Worm (Caenorhabditis elegans) whole organism, young adult: ENCODE data around the gene Y53C12B.1.

Experiments
- C06A6.2 ChIP-seq: fragments of 200-800 bp; sonication (Bioruptor generic); conservative IDR thresholded peaks from 2 replicates; pipeline ENCODE4 v1.3.6; 2022; ENCODE audit warnings: missing genetic modification characterization, missing compliant biosample characterization
- F37B4.10 ChIP-seq: fragments of 200-800 bp; sonication (Bioruptor generic); IDR thresholded peaks from 2 replicates; pipeline ENCODE4 v1.3.6; 2022; ENCODE audit warnings: missing genetic modification characterization, missing compliant biosample characterization
- F49E8.2 ChIP-seq: sonication (generic microtip); optimal IDR thresholded peaks from 3 replicates; lab custom pipeline; 2017; ENCODE audit warnings: missing genetic modification characterization, mild to moderate bottlenecking, missing compliant biosample characterization, antibody characterized with exemption, moderate library complexity; ENCODE audit not compliant: insufficient read depth
- F52B5.7 ChIP-seq: sonication (generic microtip); optimal IDR thresholded peaks from 2 replicates; lab custom pipeline; 2016; ENCODE audit warnings: mild to moderate bottlenecking, missing genetic modification characterization, missing compliant biosample characterization
- F57A8.1 ChIP-seq: fragments of 200-800 bp; sonication (Bioruptor generic); optimal IDR thresholded peaks from 2 replicates; lab custom pipeline; 2018; ENCODE audit warnings: mild to moderate bottlenecking, missing genetic modification characterization, moderate library complexity, missing compliant biosample characterization
- T07F8.4 ChIP-seq: sonication (generic microtip); optimal IDR thresholded peaks from 2 replicates; lab custom pipeline; 2016; ENCODE audit warnings: mild to moderate bottlenecking, missing genetic modification characterization, moderate library complexity, missing compliant biosample characterization
- T26A5.8 ChIP-seq: sonication (generic microtip); optimal IDR thresholded peaks from 2 replicates; lab custom pipeline; 2016; ENCODE audit warnings: missing genetic modification characterization, missing compliant biosample characterization
- ZK185.1 ChIP-seq: sonication (generic microtip); optimal IDR thresholded peaks from 2 replicates; lab custom pipeline; 2016; ENCODE audit warnings: mild to moderate bottlenecking, missing genetic modification characterization, missing compliant biosample characterization; ENCODE audit not compliant: poor library complexity, severe bottlenecking
- akir-1 ChIP-seq: fragments of 200-800 bp; sonication (Bioruptor generic); optimal IDR thresholded peaks from 2 replicates; lab custom pipeline; 2018; ENCODE audit warnings: mild to moderate bottlenecking, missing genetic modification characterization, moderate library complexity, missing compliant biosample characterization
- aptf-2 ChIP-seq: fragments of 200-800 bp; sonication (Bioruptor generic); conservative IDR thresholded peaks from 2 replicates; pipeline ENCODE4 v1.3.6; 2022; ENCODE audit warnings: missing genetic modification reagents, missing genetic modification characterization, missing compliant biosample characterization
- aptf-3 ChIP-seq: fragments of 200-800 bp; sonication (Bioruptor generic); IDR thresholded peaks from 2 replicates; pipeline ENCODE4 v1.3.6; 2022; ENCODE audit warnings: missing genetic modification characterization, missing compliant biosample characterization
- athp-1 ChIP-seq: sonication (generic microtip); optimal IDR thresholded peaks from 2 replicates; lab custom pipeline; 2017; ENCODE audit warnings: mild to moderate bottlenecking, missing genetic modification characterization, missing compliant biosample characterization
- bed-1 ChIP-seq: fragments of 200-800 bp; sonication (Bioruptor generic); IDR thresholded peaks from 2 replicates; pipeline ENCODE4 v1.3.6; 2022; ENCODE audit warnings: missing genetic modification reagents, missing genetic modification characterization, missing compliant biosample characterization
- ceh-27 ChIP-seq: fragments of 200-800 bp; sonication (Bioruptor generic); optimal IDR thresholded peaks from 2 replicates; lab custom pipeline; 2018; ENCODE audit warnings: mild to moderate bottlenecking, missing genetic modification characterization, moderate library complexity, missing compliant biosample characterization
- ceh-91 ChIP-seq: fragments of 200-800 bp; sonication (Bioruptor generic); IDR thresholded peaks from 2 replicates; pipeline ENCODE4 v1.3.6; 2022; ENCODE audit warnings: missing genetic modification reagents, missing genetic modification characterization, missing compliant biosample characterization
- dox-1 ChIP-seq: fragments of 200-800 bp; sonication (Bioruptor generic); IDR thresholded peaks from 2 replicates; pipeline ENCODE4 v1.3.6; 2022; ENCODE audit warnings: missing genetic modification reagents, missing genetic modification characterization, missing compliant biosample characterization
- efl-1 ChIP-seq: fragments of 150-350 bp; optimal IDR thresholded peaks from 2 replicates; lab custom pipeline; 2014; ENCODE audit warnings: missing biosample characterization, missing genetic modification reagents, missing genetic modification characterization
- egl-18 ChIP-seq: fragments of 200-800 bp; sonication (Bioruptor generic); IDR thresholded peaks from 2 replicates; pipeline ENCODE4 v1.3.6; 2022; ENCODE audit warnings: missing genetic modification reagents, missing genetic modification characterization, missing compliant biosample characterization
- egl-44 ChIP-seq: fragments of 200-800 bp; sonication (Bioruptor generic); IDR thresholded peaks from 2 replicates; pipeline ENCODE4 v1.3.6; 2022; ENCODE audit warnings: missing genetic modification reagents, missing genetic modification characterization, missing compliant biosample characterization
- egrh-3 ChIP-seq: fragments of 200-800 bp; sonication (Bioruptor generic); IDR thresholded peaks from 2 replicates; pipeline ENCODE4 v1.3.6; 2022; ENCODE audit warnings: missing genetic modification reagents, missing genetic modification characterization, missing compliant biosample characterization
- him-1 ChIP-seq: sonication (generic microtip); optimal IDR thresholded peaks from 2 replicates; lab custom pipeline; 2016; ENCODE audit warnings: missing genotype, missing genetic modification reagents, missing genetic modification characterization, missing compliant biosample characterization
- hlh-12 ChIP-seq: sonication (generic microtip); optimal IDR thresholded peaks from 2 replicates; lab custom pipeline; 2016; ENCODE audit warnings: missing genetic modification characterization, missing compliant biosample characterization
- hmg-1.2 ChIP-seq: fragments of 200-800 bp; sonication (Bioruptor generic); IDR thresholded peaks from 2 replicates; pipeline ENCODE4 v1.3.6; 2022; ENCODE audit warnings: missing genetic modification reagents, missing genetic modification characterization, missing compliant biosample characterization
- hsf-1 ChIP-seq: fragments of 200-800 bp; sonication (Bioruptor generic); IDR thresholded peaks from 2 replicates; pipeline ENCODE4 v1.3.6; 2022; ENCODE audit warnings: missing genetic modification reagents, missing genetic modification characterization, missing compliant biosample characterization
- let-526 ChIP-seq: fragments of 200-800 bp; sonication (Bioruptor generic); IDR thresholded peaks from 2 replicates; pipeline ENCODE4 v1.3.6; 2022; ENCODE audit warnings: missing genetic modification reagents, missing genetic modification characterization, missing compliant biosample characterization
- lin-35 ChIP-seq, 3 experiments: fragments of 150-350 bp in 2 of 3; sonication (generic microtip) in 1 of 3; optimal IDR thresholded peaks; 2 replicates each; lab custom pipeline; 2014 to 2018; ENCODE audit warnings: missing biosample characterization in 3 of 3, missing genetic modification characterization in 3 of 3, missing genetic modification reagents in 3 of 3
- lin-40 ChIP-seq: sonication (generic microtip); optimal IDR thresholded peaks from 2 replicates; lab custom pipeline; 2016; ENCODE audit warnings: missing genetic modification characterization, mild to moderate bottlenecking, missing compliant biosample characterization, missing genotype, missing genetic modification reagents
- lir-1 ChIP-seq: fragments of 200-800 bp; sonication (Bioruptor generic); conservative IDR thresholded peaks from 2 replicates; pipeline ENCODE4 v1.3.6; 2022; ENCODE audit warnings: missing genetic modification reagents, missing genetic modification characterization, missing compliant biosample characterization
- mcd-1 ChIP-seq: fragments of 200-800 bp; sonication (Bioruptor generic); IDR thresholded peaks from 2 replicates; pipeline ENCODE4 v1.3.6; 2022; ENCODE audit warnings: missing genetic modification reagents, missing genetic modification characterization, missing compliant biosample characterization
- nfyb-1 ChIP-seq: fragments of 200-800 bp; sonication (Bioruptor generic); IDR thresholded peaks from 2 replicates; pipeline ENCODE4 v1.3.6; 2022; ENCODE audit warnings: missing genetic modification reagents, missing genetic modification characterization, missing compliant biosample characterization
- nhr-179 ChIP-seq: sonication (generic microtip); optimal IDR thresholded peaks from 2 replicates; lab custom pipeline; 2016; ENCODE audit warnings: mild to moderate bottlenecking, missing genetic modification characterization, missing compliant biosample characterization
- rcor-1 ChIP-seq: fragments of 200-800 bp; sonication (Bioruptor generic); IDR thresholded peaks from 2 replicates; pipeline ENCODE4 v1.3.6; 2022; ENCODE audit warnings: missing genetic modification reagents, missing genetic modification characterization, missing compliant biosample characterization
- repo-1 ChIP-seq: sonication (generic microtip); optimal IDR thresholded peaks from 2 replicates; lab custom pipeline; 2017; ENCODE audit warnings: mild to moderate bottlenecking, missing genetic modification characterization, missing compliant biosample characterization
- rpc-1 ChIP-seq, 2 experiments: fragments of 150-350 bp in 1 of 2; sonication (generic microtip) in 1 of 2; optimal IDR thresholded peaks; 2 replicates each; lab custom pipeline; 2014 to 2018; ENCODE audit warnings: missing biosample characterization in 1 of 2, missing genetic modification characterization in 1 of 2, missing genetic modification reagents in 1 of 2, missing genotype in 1 of 2
- sdz-38 ChIP-seq: sonication (generic microtip); optimal IDR thresholded peaks from 2 replicates; lab custom pipeline; 2016; ENCODE audit warnings: missing genotype, missing genetic modification characterization, missing compliant biosample characterization
- sea-2 ChIP-seq: fragments of 200-800 bp; sonication (Bioruptor generic); IDR thresholded peaks from 2 replicates; pipeline ENCODE4 v1.3.6; 2022; ENCODE audit warnings: missing genetic modification characterization, missing compliant biosample characterization
- tbx-9 ChIP-seq: sonication (generic microtip); optimal IDR thresholded peaks from 2 replicates; lab custom pipeline; 2016; ENCODE audit warnings: borderline replicate concordance, missing genetic modification characterization, inconsistent platforms, missing compliant biosample characterization
- unc-130 ChIP-seq: sonication (generic microtip); optimal IDR thresholded peaks from 2 replicates; lab custom pipeline; 2016; ENCODE audit warnings: missing genetic modification reagents, missing genetic modification characterization, missing compliant biosample characterization
- zfh-2 ChIP-seq: fragments of 200-800 bp; sonication (Bioruptor generic); conservative IDR thresholded peaks from 2 replicates; pipeline ENCODE4 v1.3.6; 2022; ENCODE audit warnings: missing genetic modification reagents, missing genetic modification characterization, missing compliant biosample characterization
- ztf-25 ChIP-seq: fragments of 200-800 bp; sonication (Bioruptor generic); IDR thresholded peaks from 2 replicates; pipeline ENCODE4 v1.3.6; 2022; ENCODE audit warnings: missing genetic modification reagents, missing genetic modification characterization, missing compliant biosample characterization
- ztf-26 ChIP-seq: sonication (generic microtip); optimal IDR thresholded peaks from 2 replicates; lab custom pipeline; 2017; ENCODE audit warnings: missing genetic modification characterization, missing compliant biosample characterization

The Y53C12B.1 gene

ce11 chrII:9731810-9732209 lies 14.1 kb downstream of the Y53C12B.1 start, which contains the start of gene mab-3:
Gene mab-3 (plus strand): TSS chrII:9732137.
- peak; percentile 76; the same call in 1 of the 2 replicates for TF ChIP-seq hmg-1.2 (GFP tag; lab: Robert Waterston, UW)
- peak; percentile 69 for TF ChIP-seq dox-1 (GFP tag; lab: Robert Waterston, UW)
- peak; percentile 42; the same call in 1 of the 2 replicates for TF ChIP-seq nfyb-1
- 0 out of 2 replicates have a peak, but pooled peaks have one; percentile 29 for TF ChIP-seq mcd-1 (GFP tag; lab: Robert Waterston, UW)
- TF ChIP-seq F37B4.10 (GFP tag; lab: Robert Waterston, UW) = 0 out of 2 replicates have a peak, but pooled peaks have one; percentile 12
- TF ChIP-seq zfh-2 (GFP tag; lab: Robert Waterston, UW) = peak; percentile 30; the same call in 1 of the 2 replicates

- TF ChIP-seq unc-130 (GFP tag; lab: Kevin White, UChicago) = no peak
- 0 out of 2 replicates have a peak, but pooled peaks have one; percentile 12 for TF ChIP-seq zfh-2 (GFP tag; lab: Robert Waterston, UW)
- TF ChIP-seq egl-44 (GFP tag; lab: Robert Waterston, UW) = no peak
- no peak for TF ChIP-seq lir-1 (GFP tag; lab: Robert Waterston, UW)
- peak; percentile 93 for TF ChIP-seq hmg-1.2 (GFP tag; lab: Robert Waterston, UW)
- no peak for TF ChIP-seq nhr-179 (tag; lab: Kevin White, UChicago)
- TF ChIP-seq ztf-25 (GFP tag; lab: Robert Waterston, UW) = no peak
Observed at ce11 chrII:9729866-9730265, 16.0 kb downstream of the Y53C12B.1 start.

ce11 chrII:9729196-9729595 lies 16.7 kb downstream of the Y53C12B.1 start:
- no peak for TF ChIP-seq hlh-12 (tag; lab: Kevin White, UChicago)
- no peak for TF ChIP-seq ceh-91 (GFP tag; lab: Robert Waterston, UW)
- TF ChIP-seq ztf-25 (GFP tag; lab: Robert Waterston, UW) = no peak
- TF ChIP-seq ztf-26 (tag; lab: Kevin White, UChicago) = no peak
- no peak for TF ChIP-seq lin-35 (GFP tag; optimal IDR thresholded peaks at IDR 0.05; lab: Kevin White, UChicago)
- no peak for TF ChIP-seq rcor-1 (GFP tag; lab: Robert Waterston, UW)
- TF ChIP-seq unc-130 (GFP tag; lab: Kevin White, UChicago) = no peak
- TF ChIP-seq C06A6.2 (GFP tag; lab: Robert Waterston, UW) = no peak
- no peak for TF ChIP-seq F57A8.1 (GFP tag; lab: Kevin White, UChicago)
- TF ChIP-seq tbx-9 = no peak
- TF ChIP-seq T26A5.8 = no peak
- no peak for TF ChIP-seq hsf-1 (GFP tag; lab: Robert Waterston, UW)
- no peak for TF ChIP-seq aptf-3
- TF ChIP-seq F52B5.7 (tag; lab: Kevin White, UChicago) = no peak
- no peak for TF ChIP-seq egl-18 (GFP tag; lab: Robert Waterston, UW)
- TF ChIP-seq sea-2 = no peak
- no peak for TF ChIP-seq F49E8.2 (tag; lab: Kevin White, UChicago)
- no peak for TF ChIP-seq nfyb-1
- no peak for TF ChIP-seq athp-1 (tag; lab: Kevin White, UChicago)

ce11 chrII:9728506-9728905 lies 17.4 kb downstream of the Y53C12B.1 start:
- TF ChIP-seq efl-1 (GFP tag; lab: Kevin White, UChicago) (peak; percentile 34), rpc-1 (optimal IDR thresholded peaks at IDR 0.05; lab: Kevin White, UChicago) (no peak), rpc-1 (tag; optimal IDR thresholded peaks at IDR 0.05; lab: Kevin White, UChicago) (no peak)

ce11 chrII:9727192-9727699 lies 18.6 kb downstream of the Y53C12B.1 start:
- TF ChIP-seq bed-1 (no peak), egl-44 (GFP tag; lab: Robert Waterston, UW) (no peak), rcor-1 (GFP tag; lab: Robert Waterston, UW) (no peak), egrh-3 (GFP tag; lab: Robert Waterston, UW) (no peak), ZK185.1 (tag; lab: Kevin White, UChicago) (no peak), efl-1 (GFP tag; lab: Kevin White, UChicago) (no peak), ceh-27 (GFP tag; lab: Kevin White, UChicago) (no peak), sdz-38 (tag; lab: Kevin White, UChicago) (no peak), repo-1 (tag; lab: Kevin White, UChicago) (no peak), aptf-3 (no peak), let-526 (GFP tag; lab: Robert Waterston, UW) (no peak), T07F8.4 (tag; lab: Kevin White, UChicago) (no peak), him-1 (tag; lab: Kevin White, UChicago) (no peak), akir-1 (GFP tag; lab: Kevin White, UChicago) (no peak), lin-40 (tag; lab: Kevin White, UChicago) (no peak), aptf-2 (GFP tag; lab: Robert Waterston, UW) (no peak), rpc-1 (optimal IDR thresholded peaks at IDR 0.05; lab: Kevin White, UChicago) (no peak), rpc-1 (tag; optimal IDR thresholded peaks at IDR 0.05; lab: Kevin White, UChicago) (no peak)
